Fruit fly (Drosophila melanogaster): ENCODE results near the gene CG13775.
A peak's percentile ranks its signal among the peaks of the same experiment; 100 is the strongest.

CG13775 gene

DNA sequence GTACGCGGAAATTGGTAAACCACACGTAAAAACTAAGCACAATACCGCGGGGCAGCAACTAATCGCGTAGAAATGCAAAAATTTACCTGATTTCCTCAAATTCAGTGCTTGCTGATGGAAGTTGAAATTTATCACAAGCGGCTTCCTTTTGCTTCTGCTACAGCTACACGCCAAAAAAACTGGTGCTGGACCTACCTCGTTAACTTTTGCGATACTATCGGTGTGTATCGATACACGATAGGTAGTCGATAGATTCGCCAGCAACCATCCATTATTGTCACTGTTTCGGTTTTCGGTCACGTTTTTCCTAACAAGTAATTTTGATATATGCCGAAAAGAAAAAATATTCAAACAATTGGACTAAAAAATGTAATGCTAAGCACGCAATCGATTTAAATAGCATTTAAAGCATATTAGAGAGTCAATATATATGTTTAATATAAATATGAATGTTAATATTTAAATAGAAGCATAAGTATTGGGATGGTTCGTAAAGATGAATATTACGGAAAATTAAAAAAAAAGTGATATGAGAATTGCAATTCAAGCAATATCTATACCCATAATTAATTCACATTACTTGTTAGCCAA lies 10.8 kb upstream of the CG13775 start, which contains the start of gene Sumo (continued):
- TF ChIP-seq Meics (GFP tag; optimal IDR thresholded peaks at IDR 0.05) (peak; percentile 25), crp (GFP tag; optimal IDR thresholded peaks at IDR 0.05) (no peak), Mad (GFP tag; optimal IDR thresholded peaks at IDR 0.05) (no peak), Hmr (GFP tag; optimal IDR thresholded peaks at IDR 0.05) (no peak), Deaf1 (tag; optimal IDR thresholded peaks at IDR 0.05) (no peak), croc (GFP tag; conservative IDR thresholded peaks at IDR 0.05) (no peak), ems (GFP tag; optimal IDR thresholded peaks at IDR 0.05) (no peak), Mrtf (GFP tag; IDR thresholded peaks at IDR 0.05) (no peak), Aef1 (GFP tag; IDR thresholded peaks at IDR 0.05) (no peak), ci (GFP tag; IDR thresholded peaks at IDR 0.05) (peak; percentile 67), Fer2 (tag; optimal IDR thresholded peaks at IDR 0.05) (no peak), bigmax (GFP tag; optimal IDR thresholded peaks at IDR 0.05) (no peak), CG9932 (GFP tag; IDR thresholded peaks at IDR 0.05) (peak; percentile 93), CG11456 (GFP tag; IDR thresholded peaks at IDR 0.05) (peak; percentile 74; the same call in 2 of the 3 replicates), Usf (GFP tag; optimal IDR thresholded peaks at IDR 0.05) (peak; percentile 25), row (GFP tag; IDR thresholded peaks at IDR 0.05) (peak; percentile 93), CG15269 (tag; optimal IDR thresholded peaks at IDR 0.05) (no peak), gcm2 (GFP tag; optimal IDR thresholded peaks at IDR 0.05) (no peak), CG6254 (GFP tag; optimal IDR thresholded peaks at IDR 0.05) (no peak), Ptx1 (GFP tag; IDR thresholded peaks at IDR 0.05) (no peak), Hmx (GFP tag; optimal IDR thresholded peaks at IDR 0.05) (no peak), unpg (GFP tag; optimal IDR thresholded peaks at IDR 0.05) (no peak), CG17568 (GFP tag; optimal IDR thresholded peaks at IDR 0.05) (no peak), MBD-R2 (GFP tag; IDR thresholded peaks at IDR 0.05) (peak; percentile 38), Sry-δ (GFP tag; optimal IDR thresholded peaks at IDR 0.05) (peak; percentile 91), ara (GFP tag; IDR thresholded peaks at IDR 0.05) (no peak), CG2129 (GFP tag; IDR thresholded peaks at IDR 0.05; ENCODE audit: partially characterized antibody) (peak; percentile 93), CG13775 (GFP tag; optimal IDR thresholded peaks at IDR 0.05) (peak; percentile 59), CG7987 (GFP tag; optimal IDR thresholded peaks at IDR 0.05) (no peak), sisA (GFP tag; IDR thresholded peaks at IDR 0.05) (0 out of 2 replicates have a peak, but pooled peaks have one; percentile 3), CG13123 (GFP tag; optimal IDR thresholded peaks at IDR 0.05) (no peak), CG17186 (GFP tag; optimal IDR thresholded peaks at IDR 0.05) (no peak), CG1647 (GFP tag; optimal IDR thresholded peaks at IDR 0.05) (no peak), CG34224 (GFP tag; IDR thresholded peaks at IDR 0.05; ENCODE audit: partially characterized antibody) (peak; percentile 98), CG6765 (GFP tag; optimal IDR thresholded peaks at IDR 0.05) (no peak), inv (GFP tag; IDR thresholded peaks at IDR 0.05; ENCODE audit: partially characterized antibody) (peak; percentile 100), tll (GFP tag; optimal IDR thresholded peaks at IDR 0.05) (no peak), Scr (GFP tag; IDR thresholded peaks at IDR 0.05; ENCODE audit: partially characterized antibody) (peak; percentile 96), CG9817 (tag; optimal IDR thresholded peaks at IDR 0.05) (peak; percentile 27), CG8944 (GFP tag; optimal IDR thresholded peaks at IDR 0.05) (no peak), Ets65A (GFP tag) (no peak), slou (GFP tag; optimal IDR thresholded peaks at IDR 0.05) (no peak), Ada2b (GFP tag; IDR thresholded peaks at IDR 0.05) (no peak), dmrt99B (tag; optimal IDR thresholded peaks at IDR 0.05) (no peak), twi (tag; optimal IDR thresholded peaks at IDR 0.05) (peak; percentile 1), tap (tag; optimal IDR thresholded peaks at IDR 0.05) (no peak), hth (optimal IDR thresholded peaks at IDR 0.05) (no peak), CG3847 (GFP tag; IDR thresholded peaks at IDR 0.05) (peak; percentile 47), ro (GFP tag; IDR thresholded peaks at IDR 0.05) (no peak), chif (GFP tag; optimal IDR thresholded peaks at IDR 0.05) (no peak), Taf1 (GFP tag; IDR thresholded peaks at IDR 0.05) (0 out of 2 replicates have a peak, but pooled peaks have one; percentile 12)

All from whole organism, embryonic.